Fruit fly (Drosophila melanogaster): ENCODE results near the gene NHP2.

The NHP2 gene

dm6 chr3L:14786230-14786850 is 15.6 kb downstream of the NHP2 start, which contains the start of the genes bmm and Tdrd3 (continued):
- TF ChIP-seq stc (GFP tag; IDR thresholded peaks at IDR 0.05): peak; percentile 25; the same call in 1 of the 2 replicates
- TF ChIP-seq CG4707 (GFP tag; optimal IDR thresholded peaks at IDR 0.05): peak; percentile 51
- no peak for TF ChIP-seq Hr78 (GFP tag; optimal IDR thresholded peaks at IDR 0.05)
- TF ChIP-seq CG3065 (GFP tag; optimal IDR thresholded peaks at IDR 0.05): no peak
- no peak for TF ChIP-seq CG10321 (GFP tag; IDR thresholded peaks at IDR 0.05)
- no peak for TF ChIP-seq Lim3 (GFP tag; IDR thresholded peaks at IDR 0.05)
- TF ChIP-seq Chrac-16 (GFP tag; optimal IDR thresholded peaks at IDR 0.05): peak; percentile 79
- peak; percentile 54 for TF ChIP-seq chn (GFP tag; optimal IDR thresholded peaks at IDR 0.05)
- peak; percentile 83 for TF ChIP-seq NfI (GFP tag; optimal IDR thresholded peaks at IDR 0.05)
- peak; percentile 43; the same call in 1 of the 2 replicates for TF ChIP-seq wdn (GFP tag; IDR thresholded peaks at IDR 0.05)
- 0 out of 3 replicates have a peak, but pooled peaks have one; percentile 37 for TF ChIP-seq CG7357 (GFP tag; IDR thresholded peaks at IDR 0.05)
- TF ChIP-seq CG7786 (GFP tag; optimal IDR thresholded peaks at IDR 0.05): peak; percentile 62
- TF ChIP-seq ewg (GFP tag; optimal IDR thresholded peaks at IDR 0.05): peak; percentile 53
- peak; percentile 53 for TF ChIP-seq CG12299 (tag; optimal IDR thresholded peaks at IDR 0.05)
- no peak for TF ChIP-seq sima (GFP tag; optimal IDR thresholded peaks at IDR 0.05)
- TF ChIP-seq CG2202 (tag; optimal IDR thresholded peaks at IDR 0.05): no peak
- TF ChIP-seq ap (GFP tag; IDR thresholded peaks at IDR 0.05): peak; percentile 29; the same call in 1 of the 2 replicates
- 0 out of 2 replicates have a peak, but pooled peaks have one; percentile 7 for TF ChIP-seq dimm (GFP tag; IDR thresholded peaks at IDR 0.05)
- TF ChIP-seq Abd-B (GFP tag; optimal IDR thresholded peaks at IDR 0.05): peak; percentile 89
- no peak for TF ChIP-seq sc (optimal IDR thresholded peaks at IDR 0.05)
- TF ChIP-seq sc (GFP tag; optimal IDR thresholded peaks at IDR 0.05): peak; percentile 27
- peak; percentile 82 for TF ChIP-seq CG10209 (GFP tag; optimal IDR thresholded peaks at IDR 0.05)
- TF ChIP-seq amos (GFP tag; IDR thresholded peaks at IDR 0.05; ENCODE audit: partially characterized antibody): peak; percentile 91
- peak; percentile 81 for TF ChIP-seq HLH54F (GFP tag; optimal IDR thresholded peaks at IDR 0.05)
- TF ChIP-seq Rx (GFP tag; IDR thresholded peaks at IDR 0.05): peak; percentile 35; the same call in 1 of the 2 replicates
- TF ChIP-seq Six4 (GFP tag; optimal IDR thresholded peaks at IDR 0.05): peak; percentile 64
- peak; percentile 57 for TF ChIP-seq odd (GFP tag; optimal IDR thresholded peaks at IDR 0.05)
- TF ChIP-seq gro (GFP tag; optimal IDR thresholded peaks at IDR 0.05): no peak
- TF ChIP-seq ssp (GFP tag; IDR thresholded peaks at IDR 0.05): peak; percentile 67
- peak; percentile 85 for TF ChIP-seq CG32532 (GFP tag; IDR thresholded peaks at IDR 0.05)
- peak; percentile 75 for TF ChIP-seq CG9797 (GFP tag; optimal IDR thresholded peaks at IDR 0.05)
- TF ChIP-seq YL-1 (GFP tag; optimal IDR thresholded peaks at IDR 0.05): peak; percentile 52
- no peak for TF ChIP-seq cg (GFP tag; optimal IDR thresholded peaks at IDR 0.05)
- TF ChIP-seq BEAF-32 (GFP tag; optimal IDR thresholded peaks at IDR 0.05): peak; percentile 93
- TF ChIP-seq CG30020 (tag; optimal IDR thresholded peaks at IDR 0.05): peak; percentile 89
- TF ChIP-seq CoRest (tag; optimal IDR thresholded peaks at IDR 0.05): peak; percentile 95
- peak; percentile 52 for TF ChIP-seq CG11723 (GFP tag; optimal IDR thresholded peaks at IDR 0.05)
- no peak for TF ChIP-seq CkIIα-i1 (GFP tag; IDR thresholded peaks at IDR 0.05)
- TF ChIP-seq CG17359 (tag; optimal IDR thresholded peaks at IDR 0.05): peak; percentile 73
- no peak for TF ChIP-seq CG17186 (GFP tag; optimal IDR thresholded peaks at IDR 0.05)
- peak; percentile 31 for TF ChIP-seq Side (GFP tag; optimal IDR thresholded peaks at IDR 0.05)
- peak; percentile 54; the same call in 1 of the 2 replicates for TF ChIP-seq ato (GFP tag; IDR thresholded peaks at IDR 0.05; ENCODE audit: partially characterized antibody)
- no peak for TF ChIP-seq da (GFP tag; optimal IDR thresholded peaks at IDR 0.05)
- TF ChIP-seq sim (GFP tag; IDR thresholded peaks at IDR 0.05): no peak
- peak; percentile 53; the same call in 1 of the 2 replicates for TF ChIP-seq seq (GFP tag; IDR thresholded peaks at IDR 0.05)
- no peak for TF ChIP-seq nau (GFP tag; optimal IDR thresholded peaks at IDR 0.05)
- peak; percentile 83 for TF ChIP-seq sens (GFP tag)
- no peak for TF ChIP-seq ERR (GFP tag; optimal IDR thresholded peaks at IDR 0.05)
- TF ChIP-seq PHDP (tag; optimal IDR thresholded peaks at IDR 0.05): peak; percentile 84
- TF ChIP-seq hth (optimal IDR thresholded peaks at IDR 0.05): no peak

Measured in whole organism, embryonic.